Fruit fly (Drosophila melanogaster) whole organism, pupa: Measurements from ENCODE around the gene Pk34A.

ENCODE experiments used
- CG13204 ChIP-seq: fragments of 200-800 bp; sonication (Bioruptor generic); optimal IDR thresholded peaks from 2 replicates; lab custom pipeline; 2018; ENCODE audit warnings: missing biosample characterization, mild to moderate bottlenecking, missing genetic modification characterization, moderate library complexity
- CG15710 ChIP-seq: fragments of 200-800 bp; sonication (Bioruptor generic); optimal IDR thresholded peaks from 2 replicates; lab custom pipeline; 2018; ENCODE audit warnings: missing biosample characterization, mild to moderate bottlenecking, missing genetic modification characterization, moderate library complexity
- CG17806 ChIP-seq: fragments of 200-800 bp; sonication (Bioruptor generic); optimal IDR thresholded peaks from 2 replicates; lab custom pipeline; 2018; ENCODE audit warnings: missing biosample characterization, mild to moderate bottlenecking, missing genetic modification characterization, moderate library complexity
- CG32121 ChIP-seq: fragments of 200-800 bp; sonication (Bioruptor generic); IDR thresholded peaks from 2 replicates; pipeline ENCODE4 v1.3.6; 2022; ENCODE audit warnings: missing biosample characterization, missing genetic modification characterization
- CG34367 ChIP-seq: fragments of 200-800 bp; sonication (Bioruptor generic); optimal IDR thresholded peaks from 2 replicates; lab custom pipeline; 2018; ENCODE audit warnings: missing biosample characterization, mild to moderate bottlenecking, missing genetic modification characterization
- CG4496 ChIP-seq: fragments of 200-800 bp; sonication (Bioruptor generic); IDR thresholded peaks from 3 replicates; pipeline ENCODE4 v1.3.6; 2022; ENCODE audit warnings: missing biosample characterization, missing genetic modification characterization
- CG8159 ChIP-seq: fragments of 200-800 bp; sonication (Bioruptor generic); optimal IDR thresholded peaks from 3 replicates; lab custom pipeline; 2018; ENCODE audit warnings: missing biosample characterization, mild to moderate bottlenecking, missing genetic modification characterization, moderate library complexity
- D1 ChIP-seq: fragments of 200-800 bp; sonication (Bioruptor generic); optimal IDR thresholded peaks from 2 replicates; lab custom pipeline; 2018; ENCODE audit warnings: missing biosample characterization, mild to moderate bottlenecking, missing genetic modification characterization, moderate library complexity
- EcR ChIP-seq: fragments of 200-800 bp; sonication (Bioruptor generic); optimal IDR thresholded peaks from 3 replicates; lab custom pipeline; 2019; ENCODE audit warnings: missing biosample characterization, missing genetic modification characterization, mild to moderate bottlenecking, moderate library complexity, missing genetic modification reagents
- Pif1A ChIP-seq: fragments of 200-800 bp; sonication (Bioruptor generic); optimal IDR thresholded peaks from 3 replicates; lab custom pipeline; 2016; ENCODE audit warnings: missing biosample characterization, missing genetic modification characterization
- Pif1B ChIP-seq: fragments of 200-800 bp; sonication (Bioruptor generic); optimal IDR thresholded peaks from 3 replicates; lab custom pipeline; 2016; ENCODE audit warnings: missing biosample characterization, missing genetic modification characterization
- Snoo ChIP-seq: fragments of 200-800 bp; sonication (Bioruptor generic); optimal IDR thresholded peaks from 3 replicates; lab custom pipeline; 2017; ENCODE audit warnings: missing biosample characterization, mild to moderate bottlenecking, missing genetic modification characterization, inconsistent platforms
- gl ChIP-seq: fragments of 200-800 bp; sonication (Bioruptor generic); optimal IDR thresholded peaks from 2 replicates; lab custom pipeline; 2018; ENCODE audit warnings: missing biosample characterization, mild to moderate bottlenecking, missing genetic modification characterization

dm6 chr2L:13119034-13119433 lies 39.6 kb upstream of the Pk34A start, which contains the start of the genes CG44198 and CG43050:
- TF ChIP-seq Snoo (tag; lab: Kevin White, UChicago) (no peak), Pif1B (GFP tag; lab: Kevin White, UChicago) (no peak), EcR (GFP tag; lab: Kevin White, UChicago) (no peak), CG8159 (tag; lab: Kevin White, UChicago) (no peak), Pif1A (GFP tag; lab: Kevin White, UChicago) (no peak), CG32121 (GFP tag; lab: Robert Waterston, UW) (no peak), CG34367 (no peak), CG15710 (no peak), CG17806 (no peak), CG13204 (GFP tag; lab: Kevin White, UChicago) (no peak), D1 (tag; lab: Kevin White, UChicago) (no peak), gl (tag; lab: Kevin White, UChicago) (no peak), CG4496 (GFP tag; lab: Robert Waterston, UW) (no peak)
